Worm (Caenorhabditis elegans) whole organism, young adult: ENCODE results near the gene unc-103.

Experiments
- B0035.1 ChIP-seq: sonication (generic microtip); optimal IDR thresholded peaks from 2 replicates; lab custom pipeline; 2016; ENCODE audit warnings: missing genetic modification characterization, mild to moderate bottlenecking, missing compliant biosample characterization, missing genotype, missing genetic modification reagents
- K11D2.4 ChIP-seq: fragments of 200-800 bp; sonication (Bioruptor generic); IDR thresholded peaks from 2 replicates; pipeline ENCODE4 v1.3.6; 2022; ENCODE audit warnings: missing genetic modification reagents, missing genetic modification characterization, missing compliant biosample characterization
- ama-1 ChIP-seq, 3 experiments: fragments of 150-350 bp in 1 of 3; sonication (generic microtip) in 2 of 3; optimal IDR thresholded peaks; 2 replicates each; lab custom pipeline; 2014 to 2018; ENCODE audit warnings: missing biosample characterization in 2 of 3, missing genetic modification characterization in 2 of 3, missing genetic modification reagents in 2 of 3
- attf-3 ChIP-seq: fragments of 200-800 bp; sonication (Bioruptor generic); conservative IDR thresholded peaks from 2 replicates; pipeline ENCODE4 v1.3.6; 2022; ENCODE audit warnings: missing genetic modification reagents, missing genetic modification characterization, missing compliant biosample characterization
- attf-5 ChIP-seq: fragments of 200-800 bp; sonication (Bioruptor generic); optimal IDR thresholded peaks from 2 replicates; lab custom pipeline; 2018; ENCODE audit warnings: mild to moderate bottlenecking, missing genetic modification characterization, missing compliant biosample characterization
- ceh-58 ChIP-seq: fragments of 200-800 bp; sonication (Bioruptor generic); IDR thresholded peaks from 2 replicates; pipeline ENCODE4 v1.3.6; 2022; ENCODE audit warnings: missing genetic modification characterization, missing compliant biosample characterization
- dpff-1 ChIP-seq: sonication (generic microtip); optimal IDR thresholded peaks from 2 replicates; lab custom pipeline; 2017; ENCODE audit warnings: mild to moderate bottlenecking, missing genetic modification characterization, missing compliant biosample characterization
- egrh-3 ChIP-seq: fragments of 200-800 bp; sonication (Bioruptor generic); IDR thresholded peaks from 2 replicates; pipeline ENCODE4 v1.3.6; 2022; ENCODE audit warnings: missing genetic modification reagents, missing genetic modification characterization, missing compliant biosample characterization
- hmg-1.2 ChIP-seq: fragments of 200-800 bp; sonication (Bioruptor generic); IDR thresholded peaks from 2 replicates; pipeline ENCODE4 v1.3.6; 2022; ENCODE audit warnings: missing genetic modification reagents, missing genetic modification characterization, missing compliant biosample characterization
- nhr-120 ChIP-seq: fragments of 200-800 bp; sonication (Bioruptor generic); IDR thresholded peaks from 2 replicates; pipeline ENCODE4 v1.3.6; 2022; ENCODE audit warnings: missing genetic modification characterization, missing compliant biosample characterization
- snpc-4 ChIP-seq, 5 experiments: fragments of 150-350 bp in 1 of 5; sonication (generic microtip) in 4 of 5; optimal IDR thresholded peaks; 2 replicates each; lab custom pipeline; 2014 to 2018; ENCODE audit warnings: missing genetic modification characterization in 5 of 5, missing biosample characterization in 3 of 5, antibody characterized with exemption in 2 of 5, mild to moderate bottlenecking in 2 of 5, missing compliant biosample characterization in 2 of 5, missing genotype in 2 of 5, moderate library complexity in 2 of 5, missing genetic modification reagents in 1 of 5
- zim-3 ChIP-seq: sonication (generic microtip); optimal IDR thresholded peaks from 2 replicates; lab custom pipeline; 2017; ENCODE audit warnings: mild to moderate bottlenecking, missing genetic modification characterization, moderate library complexity, missing compliant biosample characterization

DNA sequence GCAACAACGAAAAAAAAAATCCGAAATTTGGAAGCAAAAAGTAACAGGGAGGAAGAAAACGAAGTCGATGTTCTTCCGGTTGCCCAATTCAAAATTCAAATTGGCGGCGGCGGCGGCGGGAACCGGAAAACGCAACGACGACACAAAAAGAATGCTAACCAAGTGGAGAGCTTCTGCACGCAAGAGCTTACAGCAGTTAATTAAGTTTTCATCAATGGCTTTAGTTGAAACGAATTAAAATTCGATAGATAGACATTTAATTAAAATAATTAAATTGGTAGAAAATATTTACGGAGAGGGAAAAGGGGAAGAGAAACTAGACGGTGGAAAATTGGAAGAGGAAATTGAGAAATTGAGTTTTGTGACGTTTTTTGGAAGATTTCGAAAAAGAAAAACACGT is 44.9 kb upstream of the unc-103 start:
- TF ChIP-seq K11D2.4: no peak
- no peak for TF ChIP-seq ceh-58 (GFP tag; lab: Robert Waterston, UW)
- no peak for TF ChIP-seq attf-5 (GFP tag; lab: Kevin White, UChicago)
- no peak for TF ChIP-seq nhr-120 (GFP tag; lab: Robert Waterston, UW)
- TF ChIP-seq dpff-1 (tag; lab: Kevin White, UChicago): no peak
- TF ChIP-seq ama-1 (optimal IDR thresholded peaks at IDR 0.05; lab: Kevin White, UChicago): no peak
- no peak for TF ChIP-seq ama-1 (GFP tag; optimal IDR thresholded peaks at IDR 0.05; lab: Kevin White, UChicago)
- no peak for TF ChIP-seq attf-3 (GFP tag; lab: Robert Waterston, UW)
- TF ChIP-seq hmg-1.2 (GFP tag; lab: Robert Waterston, UW): no peak
- no peak for TF ChIP-seq B0035.1 (tag; lab: Kevin White, UChicago)
- TF ChIP-seq egrh-3 (GFP tag; lab: Robert Waterston, UW): no peak
- TF ChIP-seq zim-3 (tag; lab: Kevin White, UChicago): no peak
- TF ChIP-seq snpc-4 (GFP tag; optimal IDR thresholded peaks at IDR 0.05; lab: Kevin White, UChicago): no peak
- TF ChIP-seq snpc-4 (tag; optimal IDR thresholded peaks at IDR 0.05; lab: Kevin White, UChicago): no peak
